ENCODE assay signal across 3 fruit fly cellular contexts in genomic region chr3R:21017464-21018080, dm6.
TF ChIP-seq lines count a peak whose summit lies in the region.

Gene Rlip, plus strand, starts transcription at chr3R:21017684.

TF ChIP-seq in whole organism, adult, 20 proteins besides CTCF, POLR2A, EP300 and RAD21 (continued from another document):
- TF ChIP-seq Mnt (GFP tag; optimal IDR thresholded peaks at IDR 0.05; lab: Kevin White, UChicago) (no peak), ovo (GFP tag; optimal IDR thresholded peaks at IDR 0.05; lab: Kevin White, UChicago) (no peak)

TF ChIP-seq in whole organism, embryonic, 481 proteins besides CTCF, POLR2A, EP300 and RAD21 (continued from another document and continues in another):
- TF ChIP-seq Lhr (GFP tag; optimal IDR thresholded peaks at IDR 0.05; lab: Kevin White, UChicago) (peak; percentile 15), CG16779 (GFP tag; IDR thresholded peaks at IDR 0.05; lab: Robert Waterston, UW) (no peak; the same call in 1 of the 2 replicates), H15 (GFP tag; IDR thresholded peaks at IDR 0.05; lab: Robert Waterston, UW) (peak; percentile 23; the same call in 1 of the 3 replicates), Blimp-1 (GFP tag; optimal IDR thresholded peaks at IDR 0.05; lab: Kevin White, UChicago) (no peak), MBD-R2 (GFP tag; IDR thresholded peaks at IDR 0.05; lab: Robert Waterston, UW) (peak; percentile 93), ATbp (GFP tag; optimal IDR thresholded peaks at IDR 0.05; lab: Kevin White, UChicago) (no peak), vvl (GFP tag; IDR thresholded peaks at IDR 0.05; lab: Robert Waterston, UW) (peak; percentile 68), CG17612 (GFP tag; IDR thresholded peaks at IDR 0.05; lab: Robert Waterston, UW) (no peak), Antp (GFP tag; optimal IDR thresholded peaks at IDR 0.05; lab: Kevin White, UChicago) (peak; percentile 60), CG31388 (GFP tag; optimal IDR thresholded peaks at IDR 0.05; lab: Kevin White, UChicago) (no peak), Gsc (GFP tag; IDR thresholded peaks at IDR 0.05; lab: Robert Waterston, UW) (no peak), danr (GFP tag; IDR thresholded peaks at IDR 0.05; lab: Robert Waterston, UW) (no peak), bbx (GFP tag; IDR thresholded peaks at IDR 0.05; lab: Robert Waterston, UW; ENCODE audit: partially characterized antibody) (peak; percentile 67; the same call in 1 of the 2 replicates), wdn (GFP tag; IDR thresholded peaks at IDR 0.05; lab: Robert Waterston, UW) (peak; percentile 35; the same call in 1 of the 2 replicates), CG15514 (GFP tag; optimal IDR thresholded peaks at IDR 0.05; lab: Kevin White, UChicago) (peak; percentile 66), GATAe (GFP tag; conservative IDR thresholded peaks at IDR 0.05; lab: Robert Waterston, UW) (no peak), CG3726 (GFP tag; IDR thresholded peaks at IDR 0.05; lab: Robert Waterston, UW) (no peak), Optix (GFP tag; IDR thresholded peaks at IDR 0.05; lab: Robert Waterston, UW) (no peak), E2f2 (GFP tag; IDR thresholded peaks at IDR 0.05; lab: Robert Waterston, UW) (peak; percentile 67), esg (GFP tag; conservative IDR thresholded peaks at IDR 0.05; lab: Robert Waterston, UW) (peak; percentile 41; the same call in 1 of the 2 replicates), Oli (tag; optimal IDR thresholded peaks at IDR 0.05; lab: Kevin White, UChicago) (no peak), seq (GFP tag; IDR thresholded peaks at IDR 0.05; lab: Robert Waterston, UW) (no peak), CG31224 (GFP tag; IDR thresholded peaks at IDR 0.05; lab: Robert Waterston, UW) (peak; percentile 50), CG9609 (GFP tag; optimal IDR thresholded peaks at IDR 0.05; lab: Kevin White, UChicago) (peak; percentile 55), CG30020 (tag; optimal IDR thresholded peaks at IDR 0.05; lab: Kevin White, UChicago) (no peak), Xrp1 (GFP tag; IDR thresholded peaks at IDR 0.05; lab: Robert Waterston, UW) (peak; percentile 40; the same call in 1 of the 2 replicates), CG14710 (tag; optimal IDR thresholded peaks at IDR 0.05; lab: Kevin White, UChicago) (peak; percentile 57), onecut (GFP tag; IDR thresholded peaks at IDR 0.05; lab: Robert Waterston, UW) (peak; percentile 94), CG7357 (GFP tag; IDR thresholded peaks at IDR 0.05; lab: Robert Waterston, UW) (no peak), slp2 (GFP tag; optimal IDR thresholded peaks at IDR 0.05; lab: Kevin White, UChicago) (peak; percentile 30), Asciz (GFP tag; optimal IDR thresholded peaks at IDR 0.05; lab: Kevin White, UChicago) (no peak), zfh1 (GFP tag; IDR thresholded peaks at IDR 0.05; lab: Robert Waterston, UW) (peak; percentile 75), CG7372 (GFP tag; IDR thresholded peaks at IDR 0.05; lab: Robert Waterston, UW) (no peak), dimm (GFP tag; IDR thresholded peaks at IDR 0.05; lab: Robert Waterston, UW) (no peak), HLH3B (GFP tag; IDR thresholded peaks at IDR 0.05; lab: Robert Waterston, UW) (peak; percentile 53; the same call in 1 of the 2 replicates), CG8944 (GFP tag; optimal IDR thresholded peaks at IDR 0.05; lab: Kevin White, UChicago) (peak; percentile 60), toy (GFP tag; IDR thresholded peaks at IDR 0.05; lab: Robert Waterston, UW) (no peak), Ssrp (tag; optimal IDR thresholded peaks at IDR 0.05; lab: Kevin White, UChicago) (no peak), dysf (GFP tag; IDR thresholded peaks at IDR 0.05; lab: Robert Waterston, UW) (peak; percentile 35; the same call in 1 of the 3 replicates), twi (tag; optimal IDR thresholded peaks at IDR 0.05; lab: Kevin White, UChicago) (peak; percentile 21), Oaz (GFP tag; IDR thresholded peaks at IDR 0.05; lab: Robert Waterston, UW) (peak; percentile 19; the same call in 1 of the 2 replicates), h (optimal IDR thresholded peaks at IDR 0.05; lab: Kevin White, UChicago) (no peak), D (optimal IDR thresholded peaks at IDR 0.05; lab: Kevin White, UChicago) (no peak), D (GFP tag; optimal IDR thresholded peaks at IDR 0.05; lab: Kevin White, UChicago) (no peak), Dref (GFP tag; IDR thresholded peaks at IDR 0.05; lab: Robert Waterston, UW) (peak; percentile 91), lbe (GFP tag; optimal IDR thresholded peaks at IDR 0.05; lab: Kevin White, UChicago) (no peak), CG12744 (GFP tag; optimal IDR thresholded peaks at IDR 0.05; lab: Kevin White, UChicago) (no peak), dpn (GFP tag; optimal IDR thresholded peaks at IDR 0.05; lab: Kevin White, UChicago) (peak; percentile 48 to 80), ab (GFP tag; optimal IDR thresholded peaks at IDR 0.05; lab: Kevin White, UChicago) (peak; percentile 15), tio (GFP tag; optimal IDR thresholded peaks at IDR 0.05; lab: Kevin White, UChicago) (no peak), CG4424 (GFP tag; optimal IDR thresholded peaks at IDR 0.05; lab: Kevin White, UChicago) (peak; percentile 47), YL-1 (GFP tag; optimal IDR thresholded peaks at IDR 0.05; lab: Kevin White, UChicago) (peak; percentile 28), CG43689 (GFP tag; IDR thresholded peaks at IDR 0.05; lab: Robert Waterston, UW) (no peak), CG34376 (GFP tag; optimal IDR thresholded peaks at IDR 0.05; lab: Kevin White, UChicago) (no peak), Meics (GFP tag; optimal IDR thresholded peaks at IDR 0.05; lab: Kevin White, UChicago) (peak; percentile 19), MTF-1 (GFP tag; optimal IDR thresholded peaks at IDR 0.05; lab: Kevin White, UChicago; ENCODE audit: borderline replicate concordance) (no peak), scrt (GFP tag; optimal IDR thresholded peaks at IDR 0.05; lab: Kevin White, UChicago) (peak; percentile 90), gce (GFP tag; IDR thresholded peaks at IDR 0.05; lab: Robert Waterston, UW) (no peak), sna (GFP tag; IDR thresholded peaks at IDR 0.05; lab: Robert Waterston, UW; ENCODE audit: partially characterized antibody) (peak; percentile 38; the same call in 1 of the 2 replicates), jumu (GFP tag; optimal IDR thresholded peaks at IDR 0.05; lab: Kevin White, UChicago) (peak; percentile 52), CG8765 (GFP tag; IDR thresholded peaks at IDR 0.05; lab: Robert Waterston, UW) (no peak), CG4282 (GFP tag; optimal IDR thresholded peaks at IDR 0.05; lab: Kevin White, UChicago) (peak; percentile 49), CG3407 (GFP tag; optimal IDR thresholded peaks at IDR 0.05; lab: Kevin White, UChicago) (no peak), CG10979 (tag; optimal IDR thresholded peaks at IDR 0.05; lab: Kevin White, UChicago) (no peak), lab (GFP tag; optimal IDR thresholded peaks at IDR 0.05; lab: Kevin White, UChicago) (peak; percentile 63)

TF ChIP-seq in whole organism, prepupa, 60 proteins besides CTCF, POLR2A, EP300 and RAD21 (continued from another document):
- TF ChIP-seq CG6163 (GFP tag; IDR thresholded peaks at IDR 0.05; lab: Robert Waterston, UW) = no peak; the same call in 1 of the 3 replicates
- TF ChIP-seq CG34406 (GFP tag; optimal IDR thresholded peaks at IDR 0.05; lab: Kevin White, UChicago) = no peak
- TF ChIP-seq Lpt (GFP tag; optimal IDR thresholded peaks at IDR 0.05; lab: Kevin White, UChicago) = peak; percentile 47
- no peak for TF ChIP-seq achi (GFP tag; optimal IDR thresholded peaks at IDR 0.05; lab: Kevin White, UChicago)
- peak; percentile 47 for TF ChIP-seq Eip78C (GFP tag; lab: Kevin White, UChicago)
- TF ChIP-seq CG31627 (GFP tag; optimal IDR thresholded peaks at IDR 0.05; lab: Kevin White, UChicago) = peak; percentile 45
- TF ChIP-seq Sox14 (GFP tag; optimal IDR thresholded peaks at IDR 0.05; lab: Kevin White, UChicago) = peak; percentile 16
- no peak for TF ChIP-seq Ets21C (GFP tag; optimal IDR thresholded peaks at IDR 0.05; lab: Kevin White, UChicago)
- TF ChIP-seq CG1621 (tag; optimal IDR thresholded peaks at IDR 0.05; lab: Kevin White, UChicago) = no peak
- TF ChIP-seq CG15336 (GFP tag; IDR thresholded peaks at IDR 0.05; lab: Robert Waterston, UW) = no peak
- TF ChIP-seq fkh (GFP tag; optimal IDR thresholded peaks at IDR 0.05; lab: Kevin White, UChicago) = peak; percentile 76
- peak; percentile 15 for TF ChIP-seq Eip75B (GFP tag; optimal IDR thresholded peaks at IDR 0.05; lab: Kevin White, UChicago)
- TF ChIP-seq Met (GFP tag; optimal IDR thresholded peaks at IDR 0.05; lab: Kevin White, UChicago) = no peak
- no peak for TF ChIP-seq fd85E (GFP tag; optimal IDR thresholded peaks at IDR 0.05; lab: Kevin White, UChicago)
- peak in 1 of 2 experiments; percentile 40 for TF ChIP-seq ss (GFP tag; optimal IDR thresholded peaks at IDR 0.05; lab: Kevin White, UChicago)
- no peak for TF ChIP-seq Hr4 (GFP tag; optimal IDR thresholded peaks at IDR 0.05; lab: Kevin White, UChicago)
- TF ChIP-seq salr (GFP tag; optimal IDR thresholded peaks at IDR 0.05; lab: Kevin White, UChicago) = no peak
- TF ChIP-seq CG4318 (GFP tag; optimal IDR thresholded peaks at IDR 0.05; lab: Kevin White, UChicago) = no peak
- peak; percentile 19 for TF ChIP-seq CG6276 (GFP tag; optimal IDR thresholded peaks at IDR 0.05; lab: Kevin White, UChicago)
- TF ChIP-seq CG10631 (GFP tag; optimal IDR thresholded peaks at IDR 0.05; lab: Kevin White, UChicago) = peak; percentile 39
- peak; percentile 40 for TF ChIP-seq CG11762 (GFP tag; optimal IDR thresholded peaks at IDR 0.05; lab: Kevin White, UChicago; ENCODE audit: insufficient read depth)
- no peak for TF ChIP-seq Hr38 (GFP tag; optimal IDR thresholded peaks at IDR 0.05; lab: Kevin White, UChicago)
- TF ChIP-seq Gug (GFP tag; IDR thresholded peaks at IDR 0.05; lab: Robert Waterston, UW) = peak; percentile 57
- peak; percentile 63 for TF ChIP-seq CG10669 (GFP tag; optimal IDR thresholded peaks at IDR 0.05; lab: Kevin White, UChicago)
- no peak for TF ChIP-seq CG32006 (GFP tag; optimal IDR thresholded peaks at IDR 0.05; lab: Kevin White, UChicago)
- no peak for TF ChIP-seq net (GFP tag; optimal IDR thresholded peaks at IDR 0.05; lab: Kevin White, UChicago)
- TF ChIP-seq CG6854 (GFP tag; optimal IDR thresholded peaks at IDR 0.05; lab: Kevin White, UChicago) = no peak
- peak; percentile 65 for TF ChIP-seq cyc (GFP tag; optimal IDR thresholded peaks at IDR 0.05; lab: Kevin White, UChicago)
- no peak for TF ChIP-seq CG8119 (GFP tag; IDR thresholded peaks at IDR 0.05; lab: Robert Waterston, UW)
- TF ChIP-seq pdm3 (GFP tag; optimal IDR thresholded peaks at IDR 0.05; lab: Kevin White, UChicago) = peak; percentile 22
- peak; percentile 62 for TF ChIP-seq CG3032 (tag; optimal IDR thresholded peaks at IDR 0.05; lab: Kevin White, UChicago)
- peak; percentile 61 for TF ChIP-seq CG3919 (GFP tag; optimal IDR thresholded peaks at IDR 0.05; lab: Kevin White, UChicago)
- TF ChIP-seq CG6792 (GFP tag; optimal IDR thresholded peaks at IDR 0.05; lab: Kevin White, UChicago) = peak; percentile 14
- TF ChIP-seq CG9139 (GFP tag; optimal IDR thresholded peaks at IDR 0.05; lab: Kevin White, UChicago) = no peak
- peak; percentile 68 for TF ChIP-seq Ets96B (tag; optimal IDR thresholded peaks at IDR 0.05; lab: Kevin White, UChicago)
- peak; percentile 51 for TF ChIP-seq topi (GFP tag; optimal IDR thresholded peaks at IDR 0.05; lab: Kevin White, UChicago)
- TF ChIP-seq CG11294 (GFP tag; IDR thresholded peaks at IDR 0.05; lab: Robert Waterston, UW) = no peak
- peak; percentile 79 for TF ChIP-seq eg (GFP tag; IDR thresholded peaks at IDR 0.05; lab: Robert Waterston, UW)
- TF ChIP-seq Hr39 (GFP tag; optimal IDR thresholded peaks at IDR 0.05; lab: Kevin White, UChicago) = peak; percentile 39
- TF ChIP-seq OdsH (GFP tag; optimal IDR thresholded peaks at IDR 0.05; lab: Kevin White, UChicago) = no peak
